Worm (Caenorhabditis elegans): Measurements from ENCODE around the gene ssp-35.

Gene ssp-35

ce11 chrV:12303453-12304077 is 39.9 kb upstream of the ssp-35 start (continued):
- peak; percentile 82 for TF ChIP-seq egrh-3 (GFP tag; IDR thresholded peaks at IDR 0.05)
- peak; percentile 95 for TF ChIP-seq tlf-1 (GFP tag; optimal IDR thresholded peaks at IDR 0.05)
- TF ChIP-seq nhr-27 (tag; optimal IDR thresholded peaks at IDR 0.05) = peak; percentile 100
- TF ChIP-seq F55B11.4 (tag; optimal IDR thresholded peaks at IDR 0.05; ENCODE audit: borderline replicate concordance, insufficient read depth) = peak; percentile 58
- peak; percentile 87 for TF ChIP-seq ztf-3 (GFP tag; optimal IDR thresholded peaks at IDR 0.05)
- TF ChIP-seq hlh-12 (tag; optimal IDR thresholded peaks at IDR 0.05) = peak; percentile 92
- TF ChIP-seq attf-5 (GFP tag; optimal IDR thresholded peaks at IDR 0.05) = peak; percentile 97
- TF ChIP-seq sdz-38 (tag; optimal IDR thresholded peaks at IDR 0.05) = peak; percentile 76
- peak; percentile 44 for TF ChIP-seq dpl-1 (GFP tag; optimal IDR thresholded peaks at IDR 0.05)
- TF ChIP-seq lag-1 (GFP tag; IDR thresholded peaks at IDR 0.05) = peak; percentile 99
- TF ChIP-seq ztf-25 (GFP tag; IDR thresholded peaks at IDR 0.05) = peak; percentile 98
- TF ChIP-seq F37B4.10 (GFP tag; IDR thresholded peaks at IDR 0.05) = peak; percentile 100
- TF ChIP-seq gei-17 (GFP tag; optimal IDR thresholded peaks at IDR 0.05) = peak; percentile 93
- TF ChIP-seq lir-1 (GFP tag; conservative IDR thresholded peaks at IDR 0.05) = peak; percentile 78; the same call in 1 of the 2 replicates
- peak; percentile 99 for TF ChIP-seq die-1 (tag; optimal IDR thresholded peaks at IDR 0.05)
- TF ChIP-seq madf-3 (GFP tag; IDR thresholded peaks at IDR 0.05) = peak; percentile 95
- TF ChIP-seq zim-3 (tag; optimal IDR thresholded peaks at IDR 0.05) = peak; percentile 99
- peak; percentile 96 for TF ChIP-seq tbp1 (GFP tag; optimal IDR thresholded peaks at IDR 0.05)
- no peak for TF ChIP-seq nfya-1 (tag; optimal IDR thresholded peaks at IDR 0.05; ENCODE audit: borderline replicate concordance, insufficient read depth)
- peak; percentile 91 for TF ChIP-seq snpc-3.4 (tag; optimal IDR thresholded peaks at IDR 0.05)
- TF ChIP-seq nhr-179 (tag; optimal IDR thresholded peaks at IDR 0.05) = peak; percentile 90
- peak; percentile 92 for TF ChIP-seq attf-6 (GFP tag; IDR thresholded peaks at IDR 0.05)
- peak; percentile 99 for TF ChIP-seq ekl-4 (GFP tag; IDR thresholded peaks at IDR 0.05)
- TF ChIP-seq Y79H2A.3 (GFP tag; conservative IDR thresholded peaks at IDR 0.05) = peak; percentile 96
- TF ChIP-seq hsf-1 (GFP tag; IDR thresholded peaks at IDR 0.05) = peak; percentile 88
- TF ChIP-seq madf-6 (GFP tag; IDR thresholded peaks at IDR 0.05) = peak; percentile 92
- peak; percentile 99 for TF ChIP-seq lin-26 (GFP tag; IDR thresholded peaks at IDR 0.05)
- peak; percentile 87 for TF ChIP-seq Y67H2A.10 (GFP tag; conservative IDR thresholded peaks at IDR 0.05)
- peak; percentile 86 for TF ChIP-seq snpc-1.1 (tag; optimal IDR thresholded peaks at IDR 0.05; ENCODE audit: insufficient read depth)
- peak; percentile 84 to 90 for TF ChIP-seq let-607 (tag; optimal IDR thresholded peaks at IDR 0.05)
- peak; percentile 96 to 99 for TF ChIP-seq rec-8 (tag; optimal IDR thresholded peaks at IDR 0.05)
- TF ChIP-seq him-1 (tag; optimal IDR thresholded peaks at IDR 0.05) = peak; percentile 99
- TF ChIP-seq nfyb-1 (GFP tag; IDR thresholded peaks at IDR 0.05) = peak; percentile 99
- peak; percentile 99 for TF ChIP-seq athp-1 (tag; optimal IDR thresholded peaks at IDR 0.05)
- TF ChIP-seq mel-28 (tag; optimal IDR thresholded peaks at IDR 0.05; ENCODE audit: borderline replicate concordance) = peak; percentile 93
- TF ChIP-seq sea-2 (GFP tag; IDR thresholded peaks at IDR 0.05) = peak; percentile 99
- peak; percentile 99 for TF ChIP-seq tbx-9 (tag; optimal IDR thresholded peaks at IDR 0.05; ENCODE audit: borderline replicate concordance)
- peak; percentile 99 for TF ChIP-seq mxl-1 (tag; optimal IDR thresholded peaks at IDR 0.05)
- peak; percentile 99 for TF ChIP-seq dpff-1 (tag; optimal IDR thresholded peaks at IDR 0.05)
- peak; percentile 99 for TF ChIP-seq zfh-2 (GFP tag; conservative IDR thresholded peaks at IDR 0.05)
- peak; percentile 99 for TF ChIP-seq aptf-3 (GFP tag; IDR thresholded peaks at IDR 0.05)
- TF ChIP-seq ztf-6 (GFP tag; IDR thresholded peaks at IDR 0.05) = peak; percentile 95
- peak; percentile 91 for TF ChIP-seq hmg-1.2 (GFP tag; IDR thresholded peaks at IDR 0.05)
- peak; percentile 100 for TF ChIP-seq ets-4 (GFP tag; optimal IDR thresholded peaks at IDR 0.05)
- peak; percentile 99 for TF ChIP-seq B0336.3 (GFP tag; IDR thresholded peaks at IDR 0.05)
- TF ChIP-seq let-526 (GFP tag; IDR thresholded peaks at IDR 0.05) = peak; percentile 97
- TF ChIP-seq unc-130 (GFP tag; optimal IDR thresholded peaks at IDR 0.05) = peak; percentile 85
